Worm (Caenorhabditis elegans) whole organism, young adult: ENCODE data around the gene zfp-3.

Source experiments
- B0019.2 ChIP-seq: fragments of 200-800 bp; sonication (Bioruptor generic); conservative IDR thresholded peaks from 2 replicates; pipeline ENCODE4 v1.3.6; 2022; ENCODE audit warnings: missing genetic modification reagents, missing genetic modification characterization, missing compliant biosample characterization
- B0035.1 ChIP-seq: sonication (generic microtip); optimal IDR thresholded peaks from 2 replicates; lab custom pipeline; 2016; ENCODE audit warnings: missing genetic modification characterization, mild to moderate bottlenecking, missing compliant biosample characterization, missing genotype, missing genetic modification reagents
- C06A6.2 ChIP-seq: fragments of 200-800 bp; sonication (Bioruptor generic); conservative IDR thresholded peaks from 2 replicates; pipeline ENCODE4 v1.3.6; 2022; ENCODE audit warnings: missing genetic modification characterization, missing compliant biosample characterization
- F22D6.2 ChIP-seq: sonication (generic microtip); optimal IDR thresholded peaks from 2 replicates; lab custom pipeline; 2016; ENCODE audit warnings: mild to moderate bottlenecking, missing genetic modification characterization, missing compliant biosample characterization
- F33H1.4 ChIP-seq: fragments of 200-800 bp; sonication (Bioruptor generic); IDR thresholded peaks from 2 replicates; pipeline ENCODE4 v1.3.6; 2022; ENCODE audit warnings: missing genetic modification reagents, missing genetic modification characterization, missing compliant biosample characterization
- K11D2.4 ChIP-seq: fragments of 200-800 bp; sonication (Bioruptor generic); IDR thresholded peaks from 2 replicates; pipeline ENCODE4 v1.3.6; 2022; ENCODE audit warnings: missing genetic modification reagents, missing genetic modification characterization, missing compliant biosample characterization
- Y53G8AR.9 ChIP-seq: fragments of 200-800 bp; sonication (Bioruptor generic); conservative IDR thresholded peaks from 2 replicates; pipeline ENCODE4 v1.3.6; 2022; ENCODE audit warnings: missing genetic modification reagents, missing genetic modification characterization, missing compliant biosample characterization
- Y79H2A.3 ChIP-seq: fragments of 200-800 bp; sonication (Bioruptor generic); conservative IDR thresholded peaks from 2 replicates; pipeline ENCODE4 v1.3.6; 2022; ENCODE audit warnings: missing genetic modification reagents, missing genetic modification characterization, missing compliant biosample characterization
- ZK185.1 ChIP-seq: sonication (generic microtip); optimal IDR thresholded peaks from 2 replicates; lab custom pipeline; 2016; ENCODE audit warnings: mild to moderate bottlenecking, missing genetic modification characterization, missing compliant biosample characterization; ENCODE audit not compliant: poor library complexity, severe bottlenecking
- aptf-3 ChIP-seq: fragments of 200-800 bp; sonication (Bioruptor generic); IDR thresholded peaks from 2 replicates; pipeline ENCODE4 v1.3.6; 2022; ENCODE audit warnings: missing genetic modification characterization, missing compliant biosample characterization
- attf-5 ChIP-seq: fragments of 200-800 bp; sonication (Bioruptor generic); optimal IDR thresholded peaks from 2 replicates; lab custom pipeline; 2018; ENCODE audit warnings: mild to moderate bottlenecking, missing genetic modification characterization, missing compliant biosample characterization
- attf-6 ChIP-seq: fragments of 200-800 bp; sonication (Bioruptor generic); IDR thresholded peaks from 2 replicates; pipeline ENCODE4 v1.3.6; 2022; ENCODE audit warnings: missing genetic modification reagents, missing genetic modification characterization, missing compliant biosample characterization
- bed-2 ChIP-seq: fragments of 200-800 bp; sonication (Bioruptor generic); IDR thresholded peaks from 2 replicates; pipeline ENCODE4 v1.3.6; 2022; ENCODE audit warnings: missing genetic modification reagents, missing genetic modification characterization, missing compliant biosample characterization
- ccch-3 ChIP-seq: fragments of 200-800 bp; sonication (Bioruptor generic); optimal IDR thresholded peaks from 2 replicates; lab custom pipeline; 2018; ENCODE audit warnings: mild to moderate bottlenecking, missing genetic modification characterization, missing compliant biosample characterization
- cebp-1 ChIP-seq, 2 experiments: fragments of 200-800 bp in 1 of 2; sonication (Bioruptor generic) in 1 of 2; sonication (generic microtip) in 1 of 2; IDR thresholded peaks in 1 of 2; optimal IDR thresholded peaks in 1 of 2; 2 replicates each; pipeline versions ENCODE4 v1.3.6 to Lab custom; 2017 to 2022; ENCODE audit warnings: missing compliant biosample characterization in 2 of 2, missing genetic modification characterization in 2 of 2, mild to moderate bottlenecking in 1 of 2, missing genetic modification reagents in 1 of 2, moderate library complexity in 1 of 2
- ceh-79 ChIP-seq: sonication (generic microtip); optimal IDR thresholded peaks from 2 replicates; lab custom pipeline; 2017; ENCODE audit warnings: mild to moderate bottlenecking, missing genetic modification characterization, missing compliant biosample characterization
- chd-7 ChIP-seq: sonication (generic microtip); optimal IDR thresholded peaks from 2 replicates; lab custom pipeline; 2016; ENCODE audit warnings: mild to moderate bottlenecking, missing genetic modification characterization, moderate library complexity, missing compliant biosample characterization
- egrh-3 ChIP-seq: fragments of 200-800 bp; sonication (Bioruptor generic); IDR thresholded peaks from 2 replicates; pipeline ENCODE4 v1.3.6; 2022; ENCODE audit warnings: missing genetic modification reagents, missing genetic modification characterization, missing compliant biosample characterization
- ekl-4 ChIP-seq: fragments of 200-800 bp; sonication (Bioruptor generic); IDR thresholded peaks from 2 replicates; pipeline ENCODE4 v1.3.6; 2022; ENCODE audit warnings: missing genetic modification reagents, missing genetic modification characterization, missing compliant biosample characterization
- ets-4 ChIP-seq: fragments of 200-800 bp; sonication (Bioruptor generic); optimal IDR thresholded peaks from 2 replicates; lab custom pipeline; 2018; ENCODE audit warnings: mild to moderate bottlenecking, missing genetic modification characterization, missing compliant biosample characterization
- gei-17 ChIP-seq: fragments of 200-800 bp; sonication (Bioruptor generic); optimal IDR thresholded peaks from 2 replicates; lab custom pipeline; 2018; ENCODE audit warnings: mild to moderate bottlenecking, missing genetic modification characterization, missing compliant biosample characterization
- him-1 ChIP-seq: sonication (generic microtip); optimal IDR thresholded peaks from 2 replicates; lab custom pipeline; 2016; ENCODE audit warnings: missing genotype, missing genetic modification reagents, missing genetic modification characterization, missing compliant biosample characterization
- hlh-12 ChIP-seq: sonication (generic microtip); optimal IDR thresholded peaks from 2 replicates; lab custom pipeline; 2016; ENCODE audit warnings: missing genetic modification characterization, missing compliant biosample characterization
- let-526 ChIP-seq: fragments of 200-800 bp; sonication (Bioruptor generic); IDR thresholded peaks from 2 replicates; pipeline ENCODE4 v1.3.6; 2022; ENCODE audit warnings: missing genetic modification reagents, missing genetic modification characterization, missing compliant biosample characterization
- lin-26 ChIP-seq: fragments of 200-800 bp; sonication (Bioruptor generic); IDR thresholded peaks from 2 replicates; pipeline ENCODE4 v1.3.6; 2022; ENCODE audit warnings: missing genetic modification reagents, missing genetic modification characterization, missing compliant biosample characterization
- lin-54 ChIP-seq: fragments of 200-800 bp; sonication (Bioruptor generic); optimal IDR thresholded peaks from 2 replicates; lab custom pipeline; 2018; ENCODE audit warnings: mild to moderate bottlenecking, missing genetic modification characterization, missing compliant biosample characterization
- lir-1 ChIP-seq: fragments of 200-800 bp; sonication (Bioruptor generic); conservative IDR thresholded peaks from 2 replicates; pipeline ENCODE4 v1.3.6; 2022; ENCODE audit warnings: missing genetic modification reagents, missing genetic modification characterization, missing compliant biosample characterization
- lsl-1 ChIP-seq: fragments of 200-800 bp; sonication (Bioruptor generic); optimal IDR thresholded peaks from 2 replicates; lab custom pipeline; 2018; ENCODE audit warnings: mild to moderate bottlenecking, missing genetic modification characterization, moderate library complexity, missing compliant biosample characterization
- madf-10 ChIP-seq: sonication (generic microtip); optimal IDR thresholded peaks from 2 replicates; lab custom pipeline; 2016; ENCODE audit warnings: mild to moderate bottlenecking, missing genetic modification characterization, missing compliant biosample characterization
- madf-3 ChIP-seq: fragments of 200-800 bp; sonication (Bioruptor generic); IDR thresholded peaks from 2 replicates; pipeline ENCODE4 v1.3.6; 2022; ENCODE audit warnings: missing genetic modification reagents, missing genetic modification characterization, missing compliant biosample characterization
- madf-6 ChIP-seq: fragments of 200-800 bp; sonication (Bioruptor generic); IDR thresholded peaks from 2 replicates; pipeline ENCODE4 v1.3.6; 2022; ENCODE audit warnings: missing genetic modification reagents, missing genetic modification characterization, missing compliant biosample characterization
- nfyb-1 ChIP-seq: fragments of 200-800 bp; sonication (Bioruptor generic); IDR thresholded peaks from 2 replicates; pipeline ENCODE4 v1.3.6; 2022; ENCODE audit warnings: missing genetic modification reagents, missing genetic modification characterization, missing compliant biosample characterization
- nhr-120 ChIP-seq: fragments of 200-800 bp; sonication (Bioruptor generic); IDR thresholded peaks from 2 replicates; pipeline ENCODE4 v1.3.6; 2022; ENCODE audit warnings: missing genetic modification characterization, missing compliant biosample characterization
- nhr-179 ChIP-seq: sonication (generic microtip); optimal IDR thresholded peaks from 2 replicates; lab custom pipeline; 2016; ENCODE audit warnings: mild to moderate bottlenecking, missing genetic modification characterization, missing compliant biosample characterization
- nhr-80 ChIP-seq: sonication (generic microtip); optimal IDR thresholded peaks from 2 replicates; lab custom pipeline; 2016; ENCODE audit warnings: missing genetic modification characterization, missing compliant biosample characterization
- rpc-1 ChIP-seq, 2 experiments: fragments of 150-350 bp in 1 of 2; sonication (generic microtip) in 1 of 2; optimal IDR thresholded peaks; 2 replicates each; lab custom pipeline; 2014 to 2018; ENCODE audit warnings: missing biosample characterization in 1 of 2, missing genetic modification characterization in 1 of 2, missing genetic modification reagents in 1 of 2, missing genotype in 1 of 2
- sdz-38 ChIP-seq: sonication (generic microtip); optimal IDR thresholded peaks from 2 replicates; lab custom pipeline; 2016; ENCODE audit warnings: missing genotype, missing genetic modification characterization, missing compliant biosample characterization
- snpc-1.3 ChIP-seq: sonication (generic microtip); optimal IDR thresholded peaks from 2 replicates; lab custom pipeline; 2017; ENCODE audit warnings: missing genetic modification characterization, mild to moderate bottlenecking, missing compliant biosample characterization, antibody characterized with exemption, moderate library complexity, missing genotype, missing genetic modification reagents; ENCODE audit not compliant: insufficient read depth
- snpc-4 ChIP-seq, 5 experiments: fragments of 150-350 bp in 1 of 5; sonication (generic microtip) in 4 of 5; optimal IDR thresholded peaks; 2 replicates each; lab custom pipeline; 2014 to 2018; ENCODE audit warnings: missing genetic modification characterization in 5 of 5, missing biosample characterization in 3 of 5, antibody characterized with exemption in 2 of 5, mild to moderate bottlenecking in 2 of 5, missing compliant biosample characterization in 2 of 5, missing genotype in 2 of 5, moderate library complexity in 2 of 5, missing genetic modification reagents in 1 of 5
- sptf-2 ChIP-seq: fragments of 200-800 bp; sonication (Bioruptor generic); optimal IDR thresholded peaks from 2 replicates; lab custom pipeline; 2018; ENCODE audit warnings: mild to moderate bottlenecking, missing genetic modification characterization, missing compliant biosample characterization
- tbp1 ChIP-seq: fragments of 200-800 bp; sonication (Bioruptor generic); optimal IDR thresholded peaks from 2 replicates; lab custom pipeline; 2018; ENCODE audit warnings: mild to moderate bottlenecking, missing genetic modification characterization, missing compliant biosample characterization
- tbx-9 ChIP-seq: sonication (generic microtip); optimal IDR thresholded peaks from 2 replicates; lab custom pipeline; 2016; ENCODE audit warnings: borderline replicate concordance, missing genetic modification characterization, inconsistent platforms, missing compliant biosample characterization
- tlf-1 ChIP-seq: fragments of 200-800 bp; sonication (Bioruptor generic); optimal IDR thresholded peaks from 2 replicates; lab custom pipeline; 2018; ENCODE audit warnings: mild to moderate bottlenecking, missing genetic modification characterization, missing compliant biosample characterization
- unc-62 ChIP-seq: fragments of 150-350 bp; optimal IDR thresholded peaks from 2 replicates; lab custom pipeline; 2014; ENCODE audit warnings: missing biosample characterization, missing genetic modification reagents, missing genetic modification characterization
- zfh-2 ChIP-seq: fragments of 200-800 bp; sonication (Bioruptor generic); conservative IDR thresholded peaks from 2 replicates; pipeline ENCODE4 v1.3.6; 2022; ENCODE audit warnings: missing genetic modification reagents, missing genetic modification characterization, missing compliant biosample characterization
- ztf-18 ChIP-seq: sonication (generic microtip); optimal IDR thresholded peaks from 2 replicates; lab custom pipeline; 2016; ENCODE audit warnings: missing genotype, mild to moderate bottlenecking, missing genetic modification characterization, missing compliant biosample characterization
- ztf-3 ChIP-seq: fragments of 200-800 bp; sonication (Bioruptor generic); optimal IDR thresholded peaks from 2 replicates; lab custom pipeline; 2018; ENCODE audit warnings: mild to moderate bottlenecking, missing genetic modification characterization, missing compliant biosample characterization
- ztf-6 ChIP-seq: fragments of 200-800 bp; sonication (Bioruptor generic); IDR thresholded peaks from 2 replicates; pipeline ENCODE4 v1.3.6; 2022; ENCODE audit warnings: missing genetic modification reagents, missing genetic modification characterization, missing compliant biosample characterization

zfp-3 gene

ce11 chrX:1445696-1446095 lies 747 bp downstream of the zfp-3 start (continued):
- no peak for TF ChIP-seq unc-62 (GFP tag; lab: Kevin White, UChicago)
- TF ChIP-seq zfh-2 (GFP tag; lab: Robert Waterston, UW), result no peak
- TF ChIP-seq ztf-18 (tag; lab: Kevin White, UChicago), result no peak
- no peak for TF ChIP-seq ekl-4
- no peak for TF ChIP-seq attf-5 (GFP tag; lab: Kevin White, UChicago)
- TF ChIP-seq snpc-1.3 (tag; lab: Kevin White, UChicago), result no peak
- TF ChIP-seq ccch-3 (GFP tag; lab: Kevin White, UChicago), result no peak
- no peak for TF ChIP-seq attf-6 (GFP tag; lab: Robert Waterston, UW)
- peak; percentile 62; the same call in 1 of the 2 replicates for TF ChIP-seq nfyb-1 (GFP tag; lab: Robert Waterston, UW)
- no peak for TF ChIP-seq lir-1
- TF ChIP-seq ceh-79, result no peak
- TF ChIP-seq lsl-1, result no peak
- TF ChIP-seq tlf-1, result peak; percentile 33
- TF ChIP-seq nhr-80 (tag; lab: Kevin White, UChicago), result no peak
- TF ChIP-seq Y79H2A.3 (GFP tag; lab: Robert Waterston, UW), result no peak
- TF ChIP-seq B0019.2 (GFP tag; lab: Robert Waterston, UW), result no peak
- no peak for TF ChIP-seq ets-4 (GFP tag; lab: Kevin White, UChicago)
- TF ChIP-seq K11D2.4, result peak; percentile 26; the same call in 1 of the 2 replicates
- no peak for TF ChIP-seq hlh-12
- TF ChIP-seq tbx-9 (tag; lab: Kevin White, UChicago), result no peak
- TF ChIP-seq madf-3 (GFP tag; lab: Robert Waterston, UW), result no peak
- TF ChIP-seq cebp-1 (GFP tag; IDR thresholded peaks at IDR 0.05; lab: Robert Waterston, UW), result no peak
- TF ChIP-seq cebp-1 (tag; optimal IDR thresholded peaks at IDR 0.05; lab: Kevin White, UChicago), result no peak
- no peak for TF ChIP-seq rpc-1 (optimal IDR thresholded peaks at IDR 0.05; lab: Kevin White, UChicago)
- TF ChIP-seq rpc-1 (tag; optimal IDR thresholded peaks at IDR 0.05; lab: Kevin White, UChicago), result no peak
- TF ChIP-seq chd-7 (tag; lab: Kevin White, UChicago), result no peak
- no peak for TF ChIP-seq him-1 (tag; lab: Kevin White, UChicago)
- no peak for TF ChIP-seq ztf-6
- TF ChIP-seq aptf-3 (GFP tag; lab: Robert Waterston, UW), result no peak
- no peak for TF ChIP-seq bed-2 (GFP tag; lab: Robert Waterston, UW)
- peak; percentile 13 for TF ChIP-seq lin-54
- TF ChIP-seq nhr-179, result no peak
- no peak for TF ChIP-seq C06A6.2 (GFP tag; lab: Robert Waterston, UW)
- TF ChIP-seq Y53G8AR.9, result no peak
- no peak for TF ChIP-seq ztf-3 (GFP tag; lab: Kevin White, UChicago)
- no peak for TF ChIP-seq F33H1.4 (GFP tag; lab: Robert Waterston, UW)
- TF ChIP-seq lin-26, result no peak
- no peak for TF ChIP-seq madf-6
- TF ChIP-seq let-526, result no peak
- peak; percentile 44 for TF ChIP-seq ZK185.1 (tag; lab: Kevin White, UChicago)
- no peak for TF ChIP-seq nhr-120 (GFP tag; lab: Robert Waterston, UW)
- peak; percentile 25 for TF ChIP-seq madf-10 (tag; lab: Kevin White, UChicago)
- no peak for TF ChIP-seq snpc-4 (GFP tag; optimal IDR thresholded peaks at IDR 0.05; lab: Kevin White, UChicago)
- TF ChIP-seq snpc-4 (tag; optimal IDR thresholded peaks at IDR 0.05; lab: Kevin White, UChicago), result no peak
- TF ChIP-seq gei-17 (GFP tag; lab: Kevin White, UChicago), result no peak
- TF ChIP-seq egrh-3 (GFP tag; lab: Robert Waterston, UW), result no peak
- no peak for TF ChIP-seq sdz-38 (tag; lab: Kevin White, UChicago)
- TF ChIP-seq F22D6.2 (tag; lab: Kevin White, UChicago), result no peak
- TF ChIP-seq B0035.1 (tag; lab: Kevin White, UChicago), result no peak
- no peak for TF ChIP-seq sptf-2 (GFP tag; lab: Kevin White, UChicago)
- TF ChIP-seq tbp1 (GFP tag; lab: Kevin White, UChicago), result no peak
